Worm (Caenorhabditis elegans) whole organism, L1 larva: ENCODE results near the gene W08F4.3.

Experiments
- ceh-90 ChIP-seq: sonication (generic microtip); optimal IDR thresholded peaks from 2 replicates; lab custom pipeline; 2016; ENCODE audit warnings: missing genetic modification characterization, missing compliant biosample characterization
- nhr-12 ChIP-seq: sonication (generic microtip); optimal IDR thresholded peaks from 2 replicates; lab custom pipeline; 2017; ENCODE audit warnings: missing biosample characterization, missing genetic modification characterization
- nhr-71 ChIP-seq: sonication (generic microtip); optimal IDR thresholded peaks from 2 replicates; lab custom pipeline; 2016; ENCODE audit warnings: mild to moderate bottlenecking, missing genetic modification characterization, moderate library complexity, missing compliant biosample characterization
- skn-1 ChIP-seq: fragments of 150-350 bp; optimal IDR thresholded peaks from 2 replicates; lab custom pipeline; 2014; ENCODE audit warnings: missing biosample characterization, missing genetic modification characterization
- sox-4 ChIP-seq: sonication (generic microtip); optimal IDR thresholded peaks from 2 replicates; lab custom pipeline; 2016; ENCODE audit warnings: missing genetic modification characterization, missing compliant biosample characterization

DNA sequence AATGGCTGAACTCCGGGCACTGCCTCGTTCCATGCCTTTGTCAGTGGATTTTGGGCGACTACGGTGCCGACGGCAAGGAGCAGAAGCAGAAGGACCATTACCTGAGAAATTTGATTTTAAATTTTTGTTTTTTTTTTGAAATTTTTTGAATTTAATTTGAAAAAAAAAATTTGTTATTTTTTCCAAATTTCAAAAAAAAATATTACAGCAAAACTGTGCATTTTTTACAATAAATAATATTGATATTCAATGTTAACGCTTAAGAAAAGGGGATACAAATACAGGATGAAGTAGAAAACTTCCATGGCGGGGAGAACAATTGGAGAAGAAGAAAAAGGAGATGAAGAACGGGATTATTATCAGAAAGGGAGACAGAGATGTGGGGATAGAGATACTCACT is 8.4 kb upstream of the W08F4.3 start, which contains the start of gene mlt-8:
- TF ChIP-seq nhr-12 (tag; lab: Kevin White, UChicago) (no peak), nhr-71 (no peak), skn-1 (tag; lab: Kevin White, UChicago) (no peak), sox-4 (tag; lab: Kevin White, UChicago) (no peak), ceh-90 (tag; lab: Kevin White, UChicago) (no peak)
